Fruit fly (Drosophila melanogaster) whole organism, larva: ENCODE measurements around the gene Clc.

Experiments
- noc ChIP-seq: fragments of 200-800 bp; sonication (Bioruptor generic); optimal IDR thresholded peaks from 3 replicates; lab custom pipeline; 2019; ENCODE audit warnings: missing biosample characterization, mild to moderate bottlenecking, missing genetic modification characterization, moderate library complexity

The Clc gene

dm6 chr3L:20265514-20265913 is 24.7 kb downstream of the Clc start, which contains the start of gene CG32228:
Gene CG32228, plus strand, starts transcription at chr3L:20265814.
- no peak for TF ChIP-seq noc (tag; lab: Kevin White, UChicago)

- TF ChIP-seq noc (tag; lab: Kevin White, UChicago): no peak
Measured at dm6 chr3L:20275235-20275634, 34.4 kb downstream of the Clc start, which contains the start of gene CG17122. Gene CG17122, minus strand, starts transcription at chr3L:20275335.

DNA sequence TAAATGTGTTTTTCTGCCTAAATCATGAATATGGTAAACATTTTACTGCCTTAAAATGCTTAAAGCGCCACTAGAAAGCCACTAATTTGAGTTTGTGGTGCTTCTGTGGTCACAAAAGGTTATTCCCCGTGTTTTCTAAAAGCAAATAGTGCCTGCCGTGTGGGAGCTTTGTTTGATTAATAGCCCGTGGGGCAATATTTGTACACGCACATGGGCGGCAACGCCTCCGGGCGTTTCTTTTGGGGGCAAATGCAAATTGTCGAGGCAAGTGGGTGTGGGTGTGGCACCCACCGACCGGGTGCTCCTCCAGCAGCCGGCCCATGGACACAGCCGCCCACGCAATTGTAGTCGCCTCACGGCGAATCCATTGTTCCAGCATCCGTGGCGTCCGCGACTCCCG is 35.0 kb downstream of the Clc start:
- no peak for TF ChIP-seq noc (tag; lab: Kevin White, UChicago)

DNA sequence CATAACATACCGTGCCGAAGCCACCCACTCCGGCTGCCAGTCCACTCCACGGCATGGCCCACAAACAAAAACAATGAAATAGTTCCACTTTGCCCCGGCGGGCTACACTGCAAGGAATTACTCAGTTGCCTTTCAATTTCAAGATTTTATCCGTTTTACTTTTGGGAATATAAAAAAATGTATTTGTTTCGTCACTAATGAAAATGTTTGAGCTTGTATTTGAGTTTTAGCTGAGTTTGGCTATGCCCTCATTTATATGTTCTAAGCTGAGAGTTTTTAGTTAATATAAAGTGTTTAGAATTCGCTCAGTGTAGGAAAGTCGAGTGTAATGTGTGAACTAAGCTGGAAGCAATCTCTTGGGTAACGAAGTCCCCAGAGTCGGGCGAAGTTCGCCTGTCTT is 35.8 kb downstream of the Clc start:
- no peak for TF ChIP-seq noc (tag; lab: Kevin White, UChicago)

DNA sequence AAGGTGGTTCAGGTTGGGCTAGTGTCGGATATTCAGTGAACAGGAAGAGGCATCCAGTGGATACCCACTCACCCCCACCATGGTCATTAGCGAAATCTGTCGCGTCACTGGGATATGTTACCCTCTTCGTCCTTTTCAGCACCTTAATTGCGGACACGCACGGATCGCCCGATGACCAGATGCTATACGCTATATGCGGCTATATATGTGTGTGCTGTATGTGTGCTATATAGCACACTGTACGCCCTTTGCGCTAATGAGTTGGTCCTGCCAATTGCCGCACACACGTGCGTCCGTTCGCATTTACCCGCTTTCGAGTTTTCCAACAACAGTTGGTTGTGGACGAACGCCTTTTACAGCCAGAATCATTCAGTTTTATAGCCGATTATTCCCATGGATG is 40.4 kb downstream of the Clc start:
- no peak for TF ChIP-seq noc (tag; lab: Kevin White, UChicago)

dm6 chr3L:20287046-20287445 is 46.2 kb downstream of the Clc start:
- no peak for TF ChIP-seq noc (tag; lab: Kevin White, UChicago)
